Worm (Caenorhabditis elegans): ENCODE data around the gene cpin-1.

Gene cpin-1

DNA sequence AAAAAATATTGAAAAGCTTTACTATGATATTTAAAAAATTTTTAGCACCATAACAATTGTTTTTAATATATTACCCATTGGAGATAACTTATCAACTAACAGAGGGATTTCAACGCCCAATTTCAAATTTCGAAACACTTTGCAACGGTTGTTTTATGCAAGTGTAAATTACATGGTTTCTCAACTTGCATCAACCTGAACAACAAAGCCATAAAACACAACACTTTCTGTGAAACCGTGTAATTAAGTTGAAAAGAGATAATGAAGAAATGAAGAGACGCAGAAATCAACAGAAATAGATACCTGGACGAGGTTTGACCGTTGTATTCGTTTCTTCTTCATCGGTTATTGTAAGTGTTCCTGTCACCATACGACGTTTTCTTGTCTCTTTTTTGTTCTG, at the start of gene cpin-1:
Gene cpin-1, plus strand, starts transcription at position 301 of the 400 bp plus-strand sequence.
- TF ChIP-seq F13H6.1 (tag; optimal IDR thresholded peaks at IDR 0.05): no peak
- no peak for TF ChIP-seq crh-2 (tag; optimal IDR thresholded peaks at IDR 0.05)
- TF ChIP-seq nhr-25 (tag; optimal IDR thresholded peaks at IDR 0.05): no peak
- no peak for TF ChIP-seq R02D3.7 (tag; optimal IDR thresholded peaks at IDR 0.05)
- no peak for TF ChIP-seq lin-11 (tag; optimal IDR thresholded peaks at IDR 0.05)
- no peak for TF ChIP-seq skn-1 (tag; optimal IDR thresholded peaks at IDR 0.05)
- TF ChIP-seq ceh-82 (tag; optimal IDR thresholded peaks at IDR 0.05): no peak
- TF ChIP-seq zag-1 (tag; optimal IDR thresholded peaks at IDR 0.05): no peak
- TF ChIP-seq lin-39 (tag; optimal IDR thresholded peaks at IDR 0.05): no peak

- no peak for TF ChIP-seq snpc-4 (tag; optimal IDR thresholded peaks at IDR 0.05)
- TF ChIP-seq gmeb-1 (tag; optimal IDR thresholded peaks at IDR 0.05): peak; percentile 9
- peak; percentile 73 for TF ChIP-seq fos-1 (tag; optimal IDR thresholded peaks at IDR 0.05)
- no peak for TF ChIP-seq unc-39 (tag; optimal IDR thresholded peaks at IDR 0.05)
- no peak for TF ChIP-seq lsy-2 (tag; optimal IDR thresholded peaks at IDR 0.05)
- peak; percentile 34 for TF ChIP-seq sma-9 (GFP tag; optimal IDR thresholded peaks at IDR 0.05)
- no peak for TF ChIP-seq sma-9 (tag; optimal IDR thresholded peaks at IDR 0.05)
Measured at ce11 chrIV:9401715-9402114, 48.8 kb upstream of the cpin-1 start, which contains the start of gene F56D5.6. Gene F56D5.6 (plus strand): TSS chrIV:9401922.

ce11 chrIV:9403761-9404420, 46.6 kb upstream of the cpin-1 start:
- peak; percentile 14 for TF ChIP-seq C34F6.9 (tag; optimal IDR thresholded peaks at IDR 0.05)
- TF ChIP-seq lin-39 (tag; optimal IDR thresholded peaks at IDR 0.05): no peak
- peak; percentile 88 for TF ChIP-seq gmeb-1 (tag; optimal IDR thresholded peaks at IDR 0.05)
- no peak for TF ChIP-seq sem-4 (tag; optimal IDR thresholded peaks at IDR 0.05)
- peak in 1 of 2 experiments; percentile 9 for TF ChIP-seq lsy-2 (tag; optimal IDR thresholded peaks at IDR 0.05)

- TF ChIP-seq sma-3 (GFP tag; optimal IDR thresholded peaks at IDR 0.05) (no peak), zag-1 (tag; optimal IDR thresholded peaks at IDR 0.05) (no peak), mab-5 (tag; optimal IDR thresholded peaks at IDR 0.05) (no peak), gmeb-1 (tag; optimal IDR thresholded peaks at IDR 0.05) (no peak), elt-1 (tag; optimal IDR thresholded peaks at IDR 0.05) (no peak), mbf-1 (tag; optimal IDR thresholded peaks at IDR 0.05) (no peak)
Measured at ce11 chrIV:9408004-9408403, 42.5 kb upstream of the cpin-1 start, which contains the start of gene F56D5.5. Gene F56D5.5 (minus strand): TSS chrIV:9408104.

ce11 chrIV:9422408-9422807, 28.1 kb upstream of the cpin-1 start, which contains the start of gene F56D5.9:
Gene F56D5.9 (minus strand): TSS chrIV:9422508.
- TF ChIP-seq peb-1 (tag; optimal IDR thresholded peaks at IDR 0.05) (no peak), ama-1 (optimal IDR thresholded peaks at IDR 0.05) (no peak), elt-3 (tag; optimal IDR thresholded peaks at IDR 0.05) (no peak), sem-4 (tag; optimal IDR thresholded peaks at IDR 0.05) (no peak), alr-1 (tag; optimal IDR thresholded peaks at IDR 0.05) (no peak), nhr-12 (tag; optimal IDR thresholded peaks at IDR 0.05) (no peak), ztf-4 (tag; optimal IDR thresholded peaks at IDR 0.05) (no peak), ceh-16 (tag; optimal IDR thresholded peaks at IDR 0.05) (no peak), ZK546.5 (tag; optimal IDR thresholded peaks at IDR 0.05) (no peak)

ce11 chrIV:9423095-9423494, 27.4 kb upstream of the cpin-1 start, which contains the start of gene srxa-2:
Gene srxa-2 (plus strand): TSS chrIV:9423395.
- TF ChIP-seq ztf-1 (GFP tag; conservative IDR thresholded peaks at IDR 0.05) (no peak), aly-2 (tag; optimal IDR thresholded peaks at IDR 0.05) (no peak), nhr-21 (tag; optimal IDR thresholded peaks at IDR 0.05) (no peak), nhr-12 (tag; optimal IDR thresholded peaks at IDR 0.05) (no peak)
